Worm (Caenorhabditis elegans) whole organism, L4 larva: ENCODE data around the gene C25E10.11.

ENCODE experiments used
- F49E8.2 ChIP-seq: sonication (generic microtip); optimal IDR thresholded peaks from 2 replicates; lab custom pipeline; 2016; ENCODE audit warnings: missing compliant biosample characterization, mild to moderate bottlenecking, missing genetic modification characterization, borderline replicate concordance
- T20F7.1 ChIP-seq: fragments of 200-800 bp; sonication (Bioruptor generic); optimal IDR thresholded peaks from 2 replicates; lab custom pipeline; 2018; ENCODE audit warnings: mild to moderate bottlenecking, missing genetic modification characterization, missing compliant biosample characterization
- T26A8.4 ChIP-seq: fragments of 200-800 bp; sonication (Bioruptor generic); IDR thresholded peaks from 2 replicates; pipeline ENCODE4 v1.3.6; 2022; ENCODE audit warnings: missing genetic modification characterization, missing compliant biosample characterization
- Y105C5A.15 ChIP-seq: fragments of 200-800 bp; sonication (Bioruptor generic); IDR thresholded peaks from 2 replicates; pipeline ENCODE4 v1.3.6; 2022; ENCODE audit warnings: missing genetic modification characterization, missing compliant biosample characterization
- Y5F2A.4 ChIP-seq: fragments of 200-800 bp; sonication (Bioruptor generic); optimal IDR thresholded peaks from 2 replicates; lab custom pipeline; 2018; ENCODE audit warnings: mild to moderate bottlenecking, missing genetic modification characterization, missing compliant biosample characterization
- ZK337.2 ChIP-seq: fragments of 200-800 bp; sonication (Bioruptor generic); IDR thresholded peaks from 2 replicates; pipeline ENCODE4 v1.3.6; 2022; ENCODE audit warnings: missing genetic modification reagents, missing genetic modification characterization, missing compliant biosample characterization
- aly-2 ChIP-seq: sonication (generic microtip); optimal IDR thresholded peaks from 2 replicates; lab custom pipeline; 2018; ENCODE audit warnings: missing biosample characterization, missing genetic modification characterization
- ama-1 ChIP-seq: fragments of 150-350 bp; optimal IDR thresholded peaks from 2 replicates; lab custom pipeline; 2014; ENCODE audit warnings: inconsistent platforms, mixed read lengths
- attf-4 ChIP-seq: sonication (generic microtip); optimal IDR thresholded peaks from 3 replicates; lab custom pipeline; 2017; ENCODE audit warnings: missing biosample characterization, missing genetic modification characterization
- ceh-32 ChIP-seq: sonication (generic microtip); optimal IDR thresholded peaks from 2 replicates; lab custom pipeline; 2016; ENCODE audit warnings: mild to moderate bottlenecking, missing genetic modification characterization, missing compliant biosample characterization; ENCODE audit not compliant: poor library complexity
- ceh-62 ChIP-seq: sonication (generic microtip); optimal IDR thresholded peaks from 2 replicates; lab custom pipeline; 2017; ENCODE audit warnings: missing biosample characterization, missing genetic modification characterization
- cey-2 ChIP-seq: sonication (generic microtip); optimal IDR thresholded peaks from 3 replicates; lab custom pipeline; 2017; ENCODE audit warnings: missing genetic modification characterization, mild to moderate bottlenecking, missing compliant biosample characterization, antibody characterized with exemption, borderline replicate concordance; ENCODE audit not compliant: insufficient read depth
- ctbp-1 ChIP-seq: fragments of 200-800 bp; sonication (Bioruptor generic); IDR thresholded peaks from 2 replicates; pipeline ENCODE4 v1.3.6; 2022; ENCODE audit warnings: missing genetic modification reagents, missing genetic modification characterization, missing compliant biosample characterization
- dmd-9 ChIP-seq: fragments of 200-800 bp; sonication (Bioruptor generic); IDR thresholded peaks from 2 replicates; pipeline ENCODE4 v1.3.6; 2022; ENCODE audit warnings: missing genetic modification reagents, missing genetic modification characterization, missing compliant biosample characterization
- egl-27 ChIP-seq: sonication (generic microtip); optimal IDR thresholded peaks from 3 replicates; lab custom pipeline; 2017; ENCODE audit warnings: missing biosample characterization, missing genetic modification reagents, missing genetic modification characterization
- lin-38 ChIP-seq: fragments of 200-800 bp; sonication (Bioruptor generic); IDR thresholded peaks from 2 replicates; pipeline ENCODE4 v1.3.6; 2022; ENCODE audit warnings: missing genetic modification reagents, missing genetic modification characterization, missing compliant biosample characterization
- mdl-1 ChIP-seq, 2 experiments: fragments of 150-350 bp in 1 of 2; sonication (generic microtip) in 1 of 2; optimal IDR thresholded peaks; 2 replicates each; lab custom pipeline; 2014 to 2017; ENCODE audit warnings: missing biosample characterization in 2 of 2, missing genetic modification characterization in 2 of 2
- mep-1 ChIP-seq: fragments of 150-350 bp; sonication (generic microtip); optimal IDR thresholded peaks from 3 replicates; lab custom pipeline; 2014; ENCODE audit warnings: missing biosample characterization, missing genetic modification characterization
- mes-2 ChIP-seq: sonication (generic microtip); optimal IDR thresholded peaks from 2 replicates; lab custom pipeline; 2016; ENCODE audit warnings: missing genotype, mild to moderate bottlenecking, missing genetic modification characterization, missing compliant biosample characterization; ENCODE audit not compliant: poor library complexity, severe bottlenecking
- mxl-3 ChIP-seq: fragments of 200-800 bp; sonication (Bioruptor generic); optimal IDR thresholded peaks from 2 replicates; lab custom pipeline; 2018; ENCODE audit warnings: mild to moderate bottlenecking, missing genetic modification characterization, missing compliant biosample characterization
- nhr-11 ChIP-seq: fragments of 150-350 bp; optimal IDR thresholded peaks from 2 replicates; lab custom pipeline; 2014; ENCODE audit warnings: missing biosample characterization, missing genetic modification characterization
- nhr-237 ChIP-seq: sonication (generic microtip); optimal IDR thresholded peaks from 2 replicates; lab custom pipeline; 2017; ENCODE audit warnings: missing biosample characterization, missing genetic modification characterization
- nhr-28 ChIP-seq: fragments of 150-350 bp; optimal IDR thresholded peaks from 2 replicates; lab custom pipeline; 2014; ENCODE audit warnings: missing biosample characterization, missing genetic modification characterization
- nhr-76 ChIP-seq: fragments of 150-350 bp; optimal IDR thresholded peaks from 2 replicates; lab custom pipeline; 2014; ENCODE audit warnings: missing biosample characterization, missing genetic modification characterization
- nhr-77 ChIP-seq: fragments of 150-350 bp; optimal IDR thresholded peaks from 2 replicates; lab custom pipeline; 2014; ENCODE audit warnings: missing biosample characterization, missing genetic modification characterization
- pha-4 ChIP-seq, 2 experiments: fragments of 150-350 bp in 1 of 2; fragments of 200-800 bp in 1 of 2; sonication (Bioruptor generic) in 1 of 2; IDR thresholded peaks in 1 of 2; optimal IDR thresholded peaks in 1 of 2; 2 replicates each; pipeline versions ENCODE4 v1.3.6 to Lab custom; 2014 to 2022; ENCODE audit warnings: missing genetic modification characterization in 2 of 2, missing genetic modification reagents in 2 of 2, missing biosample characterization in 1 of 2, missing compliant biosample characterization in 1 of 2
- tag-97 ChIP-seq: fragments of 200-800 bp; sonication (Bioruptor generic); IDR thresholded peaks from 2 replicates; pipeline ENCODE4 v1.3.6; 2022; ENCODE audit warnings: missing genetic modification characterization, missing compliant biosample characterization
- tra-1 ChIP-seq: fragments of 200-800 bp; sonication (Bioruptor generic); IDR thresholded peaks from 2 replicates; pipeline ENCODE4 v1.3.6; 2022; ENCODE audit warnings: missing genetic modification reagents, missing genetic modification characterization, missing compliant biosample characterization
- unc-39 ChIP-seq: sonication (generic microtip); optimal IDR thresholded peaks from 2 replicates; lab custom pipeline; 2017; ENCODE audit warnings: missing biosample characterization, missing genetic modification characterization
- unc-62 ChIP-seq, 3 experiments: fragments of 150-350 bp in 1 of 3; sonication (generic microtip); optimal IDR thresholded peaks in 2 of 3; peaks in 1 of 3; 1 replicate in 1 of 3; 2 replicates in 2 of 3; lab custom pipeline; 2014 to 2017; ENCODE audit warnings: missing biosample characterization in 3 of 3, missing genetic modification characterization in 3 of 3, missing genetic modification reagents in 3 of 3, missing genotype in 1 of 3
- zip-11 ChIP-seq: fragments of 200-800 bp; sonication (Bioruptor generic); IDR thresholded peaks from 2 replicates; pipeline ENCODE4 v1.3.6; 2022; ENCODE audit warnings: missing genetic modification characterization, missing compliant biosample characterization

Gene C25E10.11

DNA sequence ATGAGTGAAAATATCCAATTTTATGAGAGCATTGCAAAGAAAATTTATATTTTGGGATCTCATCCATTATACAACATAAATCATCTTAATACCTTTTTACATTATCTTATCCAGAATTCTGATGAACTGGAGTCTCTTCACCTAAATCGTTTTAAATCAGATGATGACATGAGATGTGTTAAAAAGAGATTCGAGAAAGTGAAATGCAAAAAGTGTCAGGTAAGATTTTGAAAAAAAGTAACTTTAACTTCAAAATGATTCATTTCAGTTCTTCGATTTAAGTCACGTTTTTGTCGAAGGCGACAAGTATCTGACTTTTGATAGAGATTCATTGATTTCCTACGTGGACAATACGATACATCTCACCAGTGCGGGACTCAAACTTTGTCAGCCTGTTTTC lies 39.7 kb downstream of the C25E10.11 start:
- TF ChIP-seq unc-62 (GFP tag; optimal IDR thresholded peaks at IDR 0.05 in 1 of 2; lab: Kevin White, UChicago), result peak in 1 of 2 experiments; percentile 97
- TF ChIP-seq unc-62 (tag; optimal IDR thresholded peaks at IDR 0.05; lab: Kevin White, UChicago), result no peak
- no peak for TF ChIP-seq zip-11 (GFP tag; lab: Robert Waterston, UW)

DNA sequence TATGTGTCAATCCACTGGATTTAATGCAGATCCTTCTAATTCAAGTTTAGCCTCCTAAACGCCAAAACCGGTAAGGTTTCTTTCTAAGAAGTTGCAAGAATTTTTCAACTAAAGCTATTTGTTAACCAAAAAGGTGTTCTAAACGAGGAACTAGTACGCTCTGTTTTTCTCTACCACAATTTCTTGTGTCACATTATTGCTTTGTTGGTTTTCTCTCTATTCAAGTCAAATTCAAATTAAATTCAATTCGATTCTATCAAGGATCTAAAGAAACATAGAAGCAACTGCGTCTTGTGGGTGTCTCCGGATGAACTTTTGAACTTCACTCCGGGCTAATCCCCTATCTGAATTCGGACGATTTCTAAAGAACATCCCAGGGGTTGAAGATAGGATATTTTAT lies 42.0 kb downstream of the C25E10.11 start, which contains the start of gene oac-40:
oac-40 (plus strand) TSS at position 301 of the 400 bp plus-strand sequence.
- TF ChIP-seq attf-4 (tag; lab: Kevin White, UChicago) (no peak), mxl-3 (GFP tag; lab: Kevin White, UChicago) (no peak), ceh-62 (tag; lab: Kevin White, UChicago) (no peak), tra-1 (no peak), ceh-32 (tag; lab: Kevin White, UChicago) (no peak), ZK337.2 (no peak), nhr-237 (no peak), nhr-11 (tag; lab: Kevin White, UChicago) (no peak), mep-1 (tag; lab: Kevin White, UChicago) (no peak)

DNA sequence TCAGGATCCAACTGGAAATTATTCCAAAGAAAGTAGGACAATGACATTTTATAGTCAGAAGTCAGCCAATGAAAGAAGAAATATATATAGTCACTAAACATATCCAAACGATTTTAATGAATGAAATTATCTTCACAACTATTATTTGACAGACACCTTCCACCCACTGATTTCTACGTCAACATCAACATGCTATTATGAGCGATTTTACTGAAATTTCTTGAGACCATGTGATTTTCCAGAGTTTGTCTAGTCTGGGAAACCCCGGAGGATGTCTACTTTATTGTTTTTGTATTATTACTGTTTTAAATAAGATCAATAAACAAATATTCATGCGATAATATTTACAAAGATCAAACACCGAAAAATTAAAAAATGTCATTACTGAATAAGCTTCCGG lies 43.0 kb downstream of the C25E10.11 start, which contains the start of gene srt-18:
srt-18 (minus strand) TSS at position 101 of the 400 bp plus-strand sequence.
- no peak for TF ChIP-seq ctbp-1
- no peak for TF ChIP-seq mdl-1 (tag; optimal IDR thresholded peaks at IDR 0.05; lab: Kevin White, UChicago)
- TF ChIP-seq unc-39, result no peak
- no peak for TF ChIP-seq nhr-76 (tag; lab: Kevin White, UChicago)
- no peak for TF ChIP-seq Y5F2A.4 (GFP tag; lab: Kevin White, UChicago)
- TF ChIP-seq Y105C5A.15, result no peak
- TF ChIP-seq pha-4 (GFP tag; IDR thresholded peaks at IDR 0.05; lab: Robert Waterston, UW), result no peak
- no peak for TF ChIP-seq pha-4 (tag; optimal IDR thresholded peaks at IDR 0.05; lab: Kevin White, UChicago)
- TF ChIP-seq nhr-28 (tag; lab: Kevin White, UChicago), result no peak
- no peak for TF ChIP-seq lin-38 (GFP tag; lab: Robert Waterston, UW)
- no peak for TF ChIP-seq nhr-77
- TF ChIP-seq egl-27 (tag; lab: Kevin White, UChicago), result no peak
- TF ChIP-seq mxl-3 (GFP tag; lab: Kevin White, UChicago), result no peak
- no peak for TF ChIP-seq aly-2
- no peak for TF ChIP-seq ama-1
- TF ChIP-seq tag-97 (GFP tag; lab: Robert Waterston, UW), result no peak
- TF ChIP-seq mes-2, result no peak
- TF ChIP-seq, all 104 proteins: peak for 0

DNA sequence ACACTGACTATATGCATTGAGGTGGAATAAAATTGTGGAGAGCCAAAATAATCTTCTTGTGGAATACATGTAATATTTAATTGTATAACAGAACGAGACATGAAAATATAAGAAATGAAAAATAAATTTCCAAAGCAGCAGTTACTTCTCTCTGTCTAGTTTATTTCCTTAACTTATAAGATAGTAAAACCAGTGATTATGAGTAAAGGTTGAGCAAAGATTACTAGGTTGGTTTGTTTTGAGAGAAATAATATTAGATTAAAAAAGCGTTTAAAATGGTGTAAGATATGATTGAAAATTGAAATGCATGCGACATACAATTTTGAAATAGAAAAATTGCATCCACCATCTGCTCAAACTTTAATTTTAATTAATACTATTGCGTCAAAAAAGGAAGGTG lies 44.8 kb downstream of the C25E10.11 start, which contains the start of gene srh-201:
srh-201 (minus strand) TSS at position 101 of the 400 bp plus-strand sequence.
- TF ChIP-seq mes-2, result no peak

DNA sequence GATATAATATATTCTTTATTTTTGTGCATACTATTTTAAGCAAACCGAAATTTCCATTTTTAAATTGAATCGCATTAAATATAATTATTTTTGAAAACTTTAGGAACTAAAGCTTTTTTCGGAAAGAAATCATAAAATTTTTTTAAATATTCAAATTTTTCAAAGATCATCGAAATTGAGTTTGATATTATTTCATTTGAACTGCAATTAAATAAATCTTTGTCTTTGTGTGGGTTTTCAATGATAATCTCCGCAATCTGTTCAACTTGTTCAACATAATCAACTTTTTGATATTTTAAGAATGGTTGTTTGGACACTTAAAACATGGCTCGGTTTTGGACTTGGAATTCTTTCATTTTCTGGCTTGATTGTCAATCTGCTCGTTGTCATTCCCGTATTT lies 49.4 kb downstream of the C25E10.11 start, which contains the start of gene srx-2:
srx-2 (plus strand) TSS at position 301 of the 400 bp plus-strand sequence.
- no peak for TF ChIP-seq F49E8.2 (tag; lab: Kevin White, UChicago)
- no peak for TF ChIP-seq cey-2 (tag; lab: Kevin White, UChicago)
- no peak for TF ChIP-seq nhr-237
- TF ChIP-seq aly-2, result no peak
- no peak for TF ChIP-seq T26A8.4
- no peak for TF ChIP-seq dmd-9 (GFP tag; lab: Robert Waterston, UW)
- TF ChIP-seq T20F7.1 (GFP tag; lab: Kevin White, UChicago), result no peak
